Fruit fly (Drosophila melanogaster): Measurements from ENCODE around the gene Spps.

Gene Spps

DNA sequence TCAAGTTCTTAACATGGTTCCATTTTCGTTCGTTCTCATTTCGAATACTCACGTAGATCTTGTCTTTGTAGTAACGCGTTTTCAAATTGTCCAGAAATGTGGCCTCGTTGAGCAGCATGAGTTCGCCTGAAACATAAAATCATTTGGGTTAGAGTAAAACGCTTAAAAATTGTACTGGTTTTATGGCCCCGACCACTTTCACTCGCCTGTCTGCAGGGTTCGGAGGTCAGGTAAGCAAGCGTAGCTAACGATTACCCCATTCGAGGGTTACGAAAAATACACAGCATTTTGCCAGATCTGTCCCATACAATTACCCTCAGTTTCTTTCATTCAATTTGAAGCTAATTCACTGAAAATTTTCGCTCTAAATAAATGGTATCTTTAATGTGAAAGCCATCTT is 31.6 kb upstream of the Spps start:
- TF ChIP-seq cnc (optimal IDR thresholded peaks at IDR 0.05) (no peak), CG11617 (GFP tag; optimal IDR thresholded peaks at IDR 0.05) (no peak), bab1 (GFP tag; optimal IDR thresholded peaks at IDR 0.05) (no peak), CG7101 (tag; optimal IDR thresholded peaks at IDR 0.05) (no peak), kay (GFP tag; ENCODE audit: borderline replicate concordance) (no peak)

DNA sequence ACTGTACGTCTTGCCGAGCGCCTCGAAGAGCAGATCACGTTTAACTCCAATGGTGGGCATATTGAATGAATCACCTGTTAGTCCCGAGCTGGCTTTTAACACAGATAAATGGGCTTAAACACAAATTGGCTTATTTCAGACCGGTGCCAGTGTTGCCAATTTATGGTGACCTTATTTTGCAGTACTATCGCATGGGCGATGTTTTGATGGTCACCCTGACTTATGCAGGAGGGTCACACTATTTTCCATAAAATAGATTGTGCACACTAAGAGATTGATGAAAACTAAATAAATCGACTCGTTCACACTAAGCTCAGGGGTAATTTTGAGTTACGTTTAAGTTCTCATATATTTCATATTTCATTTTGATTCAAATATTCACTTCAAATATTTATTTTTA is 25.8 kb upstream of the Spps start, which contains the start of gene beta-PheRS:
Gene beta-PheRS, minus strand, starts transcription at position 186 of the 400 bp plus-strand sequence.
- TF ChIP-seq Clk (GFP tag; optimal IDR thresholded peaks at IDR 0.05) (peak; percentile 36), pad (GFP tag; optimal IDR thresholded peaks at IDR 0.05) (peak; percentile 57), cic (GFP tag; optimal IDR thresholded peaks at IDR 0.05) (peak; percentile 40), Mnt (GFP tag; optimal IDR thresholded peaks at IDR 0.05) (peak; percentile 82), CG14711 (tag; optimal IDR thresholded peaks at IDR 0.05) (peak; percentile 76), CG1620 (GFP tag; optimal IDR thresholded peaks at IDR 0.05) (peak; percentile 76), CG12768 (GFP tag; optimal IDR thresholded peaks at IDR 0.05) (peak; percentile 27), CG7101 (tag; optimal IDR thresholded peaks at IDR 0.05) (peak; percentile 61), Hr96 (GFP tag; optimal IDR thresholded peaks at IDR 0.05) (no peak), cnc (optimal IDR thresholded peaks at IDR 0.05) (no peak), bab1 (GFP tag; optimal IDR thresholded peaks at IDR 0.05) (peak; percentile 73), CG5204 (GFP tag; optimal IDR thresholded peaks at IDR 0.05) (no peak), ovo (GFP tag; optimal IDR thresholded peaks at IDR 0.05) (peak; percentile 33), tj (GFP tag; optimal IDR thresholded peaks at IDR 0.05) (peak; percentile 35), CG11617 (GFP tag; optimal IDR thresholded peaks at IDR 0.05) (peak; percentile 40), Crg-1 (GFP tag; optimal IDR thresholded peaks at IDR 0.05) (peak; percentile 50)

DNA sequence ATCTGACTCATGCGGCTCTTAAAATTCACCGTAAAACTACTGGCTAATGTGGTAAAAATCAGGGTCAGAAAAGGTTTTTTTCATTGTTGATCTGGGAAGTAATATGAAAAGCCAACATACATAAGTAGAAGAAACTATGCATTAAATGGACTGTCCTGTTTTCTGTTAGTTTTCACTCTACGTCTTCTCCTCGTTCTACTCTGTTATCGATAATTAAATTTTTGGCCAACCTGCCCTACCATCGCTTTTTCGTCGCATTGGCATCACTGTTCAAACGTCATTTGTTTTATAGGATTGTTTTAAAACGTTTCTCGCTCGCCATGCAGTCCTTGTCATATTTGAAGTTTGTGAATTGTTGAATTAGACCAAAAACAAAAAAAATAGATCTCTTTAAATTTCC is 8.0 kb upstream of the Spps start:
- TF ChIP-seq kay (GFP tag; ENCODE audit: borderline replicate concordance) (no peak), pad (GFP tag; optimal IDR thresholded peaks at IDR 0.05) (no peak), toe (GFP tag; optimal IDR thresholded peaks at IDR 0.05) (no peak), Crg-1 (GFP tag; optimal IDR thresholded peaks at IDR 0.05) (no peak), cic (GFP tag; optimal IDR thresholded peaks at IDR 0.05) (no peak)

DNA sequence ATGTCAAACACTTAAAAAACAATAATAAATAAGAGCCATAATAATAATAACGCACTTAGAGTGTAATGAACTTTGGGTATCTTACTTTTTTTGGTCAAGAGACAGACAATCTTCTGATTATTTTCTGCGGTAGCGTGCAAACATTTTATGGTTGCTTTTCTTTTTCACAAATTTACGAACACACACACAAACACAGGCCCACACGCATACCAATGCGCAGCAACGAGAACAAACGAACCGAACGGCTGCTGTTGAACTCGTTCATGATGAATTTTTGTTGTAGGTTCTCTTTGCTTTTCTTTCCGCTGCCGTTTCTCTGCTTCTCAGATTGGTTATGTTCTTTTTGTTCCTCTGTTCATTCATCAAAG is 7.4 kb upstream of the Spps start:
- TF ChIP-seq ovo (GFP tag; optimal IDR thresholded peaks at IDR 0.05) (no peak), kay (GFP tag; ENCODE audit: borderline replicate concordance) (no peak), cic (GFP tag; optimal IDR thresholded peaks at IDR 0.05) (no peak), Hr96 (GFP tag; optimal IDR thresholded peaks at IDR 0.05) (no peak), CG12768 (GFP tag; optimal IDR thresholded peaks at IDR 0.05) (no peak), CG11617 (GFP tag; optimal IDR thresholded peaks at IDR 0.05) (no peak), CG7101 (tag; optimal IDR thresholded peaks at IDR 0.05) (no peak), bab1 (GFP tag; optimal IDR thresholded peaks at IDR 0.05) (no peak), Clk (GFP tag; optimal IDR thresholded peaks at IDR 0.05) (no peak), tj (GFP tag; optimal IDR thresholded peaks at IDR 0.05) (no peak), CG7045 (GFP tag; optimal IDR thresholded peaks at IDR 0.05) (no peak), cnc (optimal IDR thresholded peaks at IDR 0.05) (no peak), pad (GFP tag; optimal IDR thresholded peaks at IDR 0.05) (no peak)

DNA sequence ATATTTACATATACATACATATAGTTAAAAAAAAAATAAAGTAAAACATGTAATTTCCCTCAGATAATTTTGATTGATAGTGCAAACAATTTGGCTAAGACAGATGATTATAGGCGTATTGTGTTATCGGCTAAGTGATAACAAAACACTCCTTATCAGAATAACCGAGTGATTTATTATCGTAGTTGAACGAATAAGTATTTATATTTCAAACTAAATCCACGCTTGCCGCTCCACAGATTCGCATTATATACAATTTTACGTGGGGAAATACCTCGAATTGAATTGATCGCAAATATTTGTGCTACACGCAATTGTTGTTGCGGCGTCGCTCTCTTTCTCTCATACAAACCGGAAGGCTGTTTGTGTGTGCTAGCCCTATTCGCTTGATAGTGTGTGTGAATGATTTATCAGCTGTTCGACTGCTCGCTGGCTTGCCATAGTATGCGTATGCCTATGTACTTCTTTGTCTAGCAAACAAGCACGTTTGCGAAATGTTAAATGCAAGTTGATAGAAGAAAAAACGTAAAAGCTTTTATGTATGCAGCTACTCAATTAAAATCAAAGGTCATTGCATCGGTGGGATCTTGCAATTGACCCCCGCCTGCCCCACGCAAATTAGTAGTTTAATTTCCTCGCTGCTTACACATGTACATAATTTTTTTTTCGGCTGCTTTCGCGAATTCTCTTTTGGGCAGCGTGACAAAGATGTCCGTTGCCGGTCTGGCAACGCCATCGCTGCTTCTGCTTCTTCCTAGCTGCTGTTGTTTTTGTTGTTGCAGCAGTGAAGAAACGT is 6.8 kb upstream of the Spps start:
- TF ChIP-seq CG11617 (GFP tag; optimal IDR thresholded peaks at IDR 0.05) (peak; percentile 27), bab1 (GFP tag; optimal IDR thresholded peaks at IDR 0.05) (no peak), CG7045 (GFP tag; optimal IDR thresholded peaks at IDR 0.05) (peak; percentile 16), tj (GFP tag; optimal IDR thresholded peaks at IDR 0.05) (peak; percentile 6), cic (GFP tag; optimal IDR thresholded peaks at IDR 0.05) (peak; percentile 88), CG1620 (GFP tag; optimal IDR thresholded peaks at IDR 0.05) (no peak), Mnt (GFP tag; optimal IDR thresholded peaks at IDR 0.05) (peak; percentile 27)

DNA sequence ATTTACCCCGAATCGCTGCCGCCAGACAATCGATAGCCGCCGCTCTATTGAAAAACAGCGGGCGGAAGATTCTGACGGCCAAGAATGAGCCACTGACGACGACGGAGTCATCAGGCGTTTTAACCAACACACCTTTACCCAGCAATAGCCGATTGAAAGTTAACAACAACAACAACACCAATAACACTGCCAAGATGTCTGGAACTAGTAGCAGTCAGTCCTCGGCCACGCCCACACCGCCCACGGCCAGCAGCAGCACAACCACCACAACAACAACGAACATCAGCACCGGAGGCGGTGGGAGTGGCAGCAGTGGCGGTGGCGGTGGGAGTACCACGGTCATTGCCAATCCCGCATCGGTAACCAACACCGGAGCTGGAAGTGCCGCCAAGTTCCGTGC is 5.2 kb upstream of the Spps start:
- no peak for TF ChIP-seq CG14711 (tag; optimal IDR thresholded peaks at IDR 0.05)
- no peak for TF ChIP-seq CG5204 (GFP tag; optimal IDR thresholded peaks at IDR 0.05)
- TF ChIP-seq CG1620 (GFP tag; optimal IDR thresholded peaks at IDR 0.05) = no peak
- TF ChIP-seq CG33017 (tag; optimal IDR thresholded peaks at IDR 0.05) = no peak
- no peak for TF ChIP-seq kay (GFP tag; ENCODE audit: borderline replicate concordance)
- no peak for TF ChIP-seq pad (GFP tag; optimal IDR thresholded peaks at IDR 0.05)
- no peak for TF ChIP-seq Clk (GFP tag; optimal IDR thresholded peaks at IDR 0.05)
- no peak for TF ChIP-seq CG11617 (GFP tag; optimal IDR thresholded peaks at IDR 0.05)
- TF ChIP-seq CG7101 (tag; optimal IDR thresholded peaks at IDR 0.05) = no peak
- no peak for TF ChIP-seq Crg-1 (GFP tag; optimal IDR thresholded peaks at IDR 0.05)
- no peak for TF ChIP-seq toe (GFP tag; optimal IDR thresholded peaks at IDR 0.05)
- TF ChIP-seq bab1 (GFP tag; optimal IDR thresholded peaks at IDR 0.05) = no peak
- no peak for TF ChIP-seq Hr96 (GFP tag; optimal IDR thresholded peaks at IDR 0.05)
- TF ChIP-seq cnc (optimal IDR thresholded peaks at IDR 0.05) = no peak
- TF ChIP-seq CG12768 (GFP tag; optimal IDR thresholded peaks at IDR 0.05) = no peak
- no peak for TF ChIP-seq tj (GFP tag; optimal IDR thresholded peaks at IDR 0.05)
- no peak for TF ChIP-seq Mnt (GFP tag; optimal IDR thresholded peaks at IDR 0.05)
- no peak for TF ChIP-seq cic (GFP tag; optimal IDR thresholded peaks at IDR 0.05)
- TF ChIP-seq ovo (GFP tag; optimal IDR thresholded peaks at IDR 0.05) = no peak
- no peak for TF ChIP-seq CG7045 (GFP tag; optimal IDR thresholded peaks at IDR 0.05)

DNA sequence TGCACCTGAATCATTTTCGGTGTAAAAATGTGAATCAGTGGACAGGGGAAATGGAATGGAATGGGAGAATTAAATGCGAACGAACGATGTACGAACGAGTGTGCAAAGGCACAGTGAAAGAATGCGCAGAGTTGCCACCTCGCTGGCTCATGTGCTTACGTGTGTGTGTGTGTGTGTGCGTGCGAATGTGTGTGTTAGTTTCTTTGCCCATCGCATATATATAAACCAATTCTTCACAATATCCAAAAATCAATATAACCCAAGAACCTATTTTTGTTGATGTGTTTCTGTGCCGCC is 4.4 kb upstream of the Spps start:
- TF ChIP-seq kay (GFP tag; ENCODE audit: borderline replicate concordance) = no peak
- no peak for TF ChIP-seq CG12768 (GFP tag; optimal IDR thresholded peaks at IDR 0.05)
- TF ChIP-seq Clk (GFP tag; optimal IDR thresholded peaks at IDR 0.05) = no peak
- TF ChIP-seq Crg-1 (GFP tag; optimal IDR thresholded peaks at IDR 0.05) = no peak
- peak; percentile 67 for TF ChIP-seq pad (GFP tag; optimal IDR thresholded peaks at IDR 0.05)
- no peak for TF ChIP-seq tj (GFP tag; optimal IDR thresholded peaks at IDR 0.05)
- no peak for TF ChIP-seq CG33017 (tag; optimal IDR thresholded peaks at IDR 0.05)
- no peak for TF ChIP-seq CG11617 (GFP tag; optimal IDR thresholded peaks at IDR 0.05)
- no peak for TF ChIP-seq CG5204 (GFP tag; optimal IDR thresholded peaks at IDR 0.05)
- TF ChIP-seq toe (GFP tag; optimal IDR thresholded peaks at IDR 0.05) = no peak
- TF ChIP-seq ovo (GFP tag; optimal IDR thresholded peaks at IDR 0.05) = no peak
- peak; percentile 70 for TF ChIP-seq CG14711 (tag; optimal IDR thresholded peaks at IDR 0.05)
- no peak for TF ChIP-seq CG1620 (GFP tag; optimal IDR thresholded peaks at IDR 0.05)
- no peak for TF ChIP-seq cnc (optimal IDR thresholded peaks at IDR 0.05)
- no peak for TF ChIP-seq Hr96 (GFP tag; optimal IDR thresholded peaks at IDR 0.05)
- TF ChIP-seq Mnt (GFP tag; optimal IDR thresholded peaks at IDR 0.05) = peak; percentile 62
